Worm (Caenorhabditis elegans) whole organism, L3 larva: ENCODE results near the gene sago-1.
A peak's percentile ranks its signal among the peaks of the same experiment; 100 is the strongest.

Experiments
- R02D3.7 ChIP-seq: fragments of 150-350 bp; optimal IDR thresholded peaks from 2 replicates; lab custom pipeline; 2014; ENCODE audit warnings: missing biosample characterization, missing genetic modification characterization
- ZK546.5 ChIP-seq: sonication (generic microtip); optimal IDR thresholded peaks from 2 replicates; lab custom pipeline; 2017; ENCODE audit warnings: missing biosample characterization, missing genetic modification characterization
- aly-2 ChIP-seq: fragments of 150-350 bp; optimal IDR thresholded peaks from 2 replicates; lab custom pipeline; 2014; ENCODE audit warnings: missing biosample characterization, missing genetic modification characterization
- ama-1 ChIP-seq: fragments of 150-350 bp; optimal IDR thresholded peaks from 2 replicates; lab custom pipeline; 2018
- ceh-16 ChIP-seq: sonication (generic microtip); optimal IDR thresholded peaks from 2 replicates; lab custom pipeline; 2017; ENCODE audit warnings: missing biosample characterization, missing genetic modification characterization
- ceh-28 ChIP-seq: fragments of 150-350 bp; optimal IDR thresholded peaks from 2 replicates; lab custom pipeline; 2014; ENCODE audit warnings: missing biosample characterization, missing genetic modification reagents, missing genetic modification characterization
- ceh-82 ChIP-seq: fragments of 150-350 bp; optimal IDR thresholded peaks from 2 replicates; lab custom pipeline; 2014; ENCODE audit warnings: missing biosample characterization, missing genetic modification characterization
- ceh-9 ChIP-seq: sonication (generic microtip); optimal IDR thresholded peaks from 2 replicates; lab custom pipeline; 2018; ENCODE audit warnings: missing biosample characterization, missing genetic modification characterization
- daf-12 ChIP-seq: fragments of 150-350 bp; optimal IDR thresholded peaks from 2 replicates; lab custom pipeline; 2014; ENCODE audit warnings: missing biosample characterization, missing genetic modification reagents, missing genetic modification characterization
- egl-27 ChIP-seq: sonication (generic microtip); optimal IDR thresholded peaks from 4 replicates; lab custom pipeline; 2017; ENCODE audit warnings: missing biosample characterization, missing genetic modification reagents, missing genetic modification characterization
- egl-5 ChIP-seq: fragments of 150-350 bp; optimal IDR thresholded peaks from 2 replicates; lab custom pipeline; 2017; ENCODE audit warnings: missing biosample characterization, missing genetic modification reagents, missing genetic modification characterization, inconsistent platforms
- elt-1 ChIP-seq: fragments of 150-350 bp; optimal IDR thresholded peaks from 2 replicates; lab custom pipeline; 2014; ENCODE audit warnings: missing biosample characterization, missing genetic modification characterization
- elt-2 ChIP-seq: sonication (generic microtip); optimal IDR thresholded peaks from 2 replicates; lab custom pipeline; 2016; ENCODE audit warnings: missing genetic modification reagents, mild to moderate bottlenecking, missing genetic modification characterization, missing compliant biosample characterization
- elt-3 ChIP-seq, 3 experiments: fragments of 150-350 bp in 1 of 3; sonication (generic microtip) in 2 of 3; optimal IDR thresholded peaks; 2 replicates in 2 of 3; 4 replicates in 1 of 3; lab custom pipeline; 2014 to 2017; ENCODE audit warnings: missing biosample characterization in 3 of 3, missing genetic modification characterization in 3 of 3
- eor-1 ChIP-seq, 2 experiments: fragments of 150-350 bp; optimal IDR thresholded peaks; 2 replicates each; lab custom pipeline; 2014 to 2018; ENCODE audit warnings: missing biosample characterization in 2 of 2, missing genetic modification characterization in 2 of 2
- fkh-10 ChIP-seq: sonication (generic microtip); optimal IDR thresholded peaks from 2 replicates; lab custom pipeline; 2017; ENCODE audit warnings: missing biosample characterization, missing genetic modification reagents, missing genetic modification characterization
- fkh-2 ChIP-seq: fragments of 150-350 bp; optimal IDR thresholded peaks from 2 replicates; lab custom pipeline; 2014; ENCODE audit warnings: missing biosample characterization, missing genetic modification reagents, missing genetic modification characterization
- fos-1 ChIP-seq: fragments of 150-350 bp; optimal IDR thresholded peaks from 2 replicates; lab custom pipeline; 2014; ENCODE audit warnings: missing biosample characterization, missing genetic modification characterization
- hmg-11 ChIP-seq: sonication (generic microtip); optimal IDR thresholded peaks from 2 replicates; lab custom pipeline; 2016; ENCODE audit warnings: missing genetic modification characterization, missing compliant biosample characterization
- jun-1 ChIP-seq: fragments of 150-350 bp; optimal IDR thresholded peaks from 2 replicates; lab custom pipeline; 2014; ENCODE audit warnings: missing biosample characterization, missing genetic modification reagents, missing genetic modification characterization
- lin-15B ChIP-seq: fragments of 150-350 bp; optimal IDR thresholded peaks from 2 replicates; lab custom pipeline; 2014; ENCODE audit warnings: missing biosample characterization, missing genetic modification characterization
- lin-39 ChIP-seq: fragments of 150-350 bp; optimal IDR thresholded peaks from 2 replicates; lab custom pipeline; 2018; ENCODE audit warnings: missing biosample characterization, missing genetic modification reagents, missing genetic modification characterization
- lsy-12 ChIP-seq: sonication (generic microtip); optimal IDR thresholded peaks from 2 replicates; lab custom pipeline; 2016; ENCODE audit warnings: mild to moderate bottlenecking, missing genetic modification characterization, missing compliant biosample characterization
- mdl-1 ChIP-seq: fragments of 150-350 bp; optimal IDR thresholded peaks from 2 replicates; lab custom pipeline; 2014; ENCODE audit warnings: missing biosample characterization, missing genetic modification characterization
- mml-1 ChIP-seq: fragments of 150-350 bp; sonication (generic microtip); optimal IDR thresholded peaks from 3 replicates; lab custom pipeline; 2014; ENCODE audit warnings: missing biosample characterization, missing genetic modification characterization
- nfya-1 ChIP-seq: sonication (generic microtip); optimal IDR thresholded peaks from 2 replicates; lab custom pipeline; 2017; ENCODE audit warnings: missing genetic modification characterization, mild to moderate bottlenecking, missing compliant biosample characterization, antibody characterized with exemption, moderate library complexity; ENCODE audit not compliant: insufficient read depth
- nhr-11 ChIP-seq: fragments of 150-350 bp; optimal IDR thresholded peaks from 2 replicates; lab custom pipeline; 2014; ENCODE audit warnings: missing biosample characterization, missing genetic modification characterization
- nhr-12 ChIP-seq: fragments of 150-350 bp; optimal IDR thresholded peaks from 2 replicates; lab custom pipeline; 2014; ENCODE audit warnings: missing biosample characterization, missing genetic modification characterization
- nhr-23 ChIP-seq: fragments of 150-350 bp; optimal IDR thresholded peaks from 2 replicates; lab custom pipeline; 2014; ENCODE audit warnings: missing biosample characterization, missing genetic modification reagents, missing genetic modification characterization
- nhr-237 ChIP-seq: fragments of 150-350 bp; optimal IDR thresholded peaks from 2 replicates; lab custom pipeline; 2014; ENCODE audit warnings: missing biosample characterization, missing genetic modification characterization
- nhr-25 ChIP-seq: sonication (generic microtip); optimal IDR thresholded peaks from 2 replicates; lab custom pipeline; 2017; ENCODE audit warnings: missing biosample characterization, missing genetic modification characterization
- nhr-28 ChIP-seq: fragments of 150-350 bp; optimal IDR thresholded peaks from 2 replicates; lab custom pipeline; 2014; ENCODE audit warnings: missing biosample characterization, missing genetic modification characterization
- nhr-43 ChIP-seq: sonication (generic microtip); optimal IDR thresholded peaks from 2 replicates; lab custom pipeline; 2016; ENCODE audit warnings: mild to moderate bottlenecking, missing genetic modification characterization, missing compliant biosample characterization; ENCODE audit not compliant: poor library complexity, severe bottlenecking
- nhr-67 ChIP-seq: fragments of 150-350 bp; optimal IDR thresholded peaks from 2 replicates; lab custom pipeline; 2014; ENCODE audit warnings: missing biosample characterization, missing genetic modification characterization
- nhr-76 ChIP-seq: fragments of 150-350 bp; sonication (generic microtip); optimal IDR thresholded peaks from 5 replicates; lab custom pipeline; 2014; ENCODE audit warnings: missing biosample characterization, missing genetic modification characterization
- nhr-77 ChIP-seq: fragments of 150-350 bp; optimal IDR thresholded peaks from 2 replicates; lab custom pipeline; 2014; ENCODE audit warnings: missing biosample characterization, missing genetic modification characterization
- pha-4 ChIP-seq: fragments of 150-350 bp; optimal IDR thresholded peaks from 2 replicates; lab custom pipeline; 2014; ENCODE audit warnings: missing biosample characterization, missing genetic modification reagents, missing genetic modification characterization
- pqm-1 ChIP-seq: fragments of 150-350 bp; optimal IDR thresholded peaks from 2 replicates; lab custom pipeline; 2017; ENCODE audit warnings: missing biosample characterization, missing genetic modification characterization, inconsistent platforms
- sea-2 ChIP-seq: fragments of 150-350 bp; sonication (generic microtip); optimal IDR thresholded peaks from 4 replicates; lab custom pipeline; 2014; ENCODE audit warnings: missing biosample characterization, missing genetic modification reagents, missing genetic modification characterization
- skn-1 ChIP-seq: fragments of 150-350 bp; optimal IDR thresholded peaks from 2 replicates; lab custom pipeline; 2014; ENCODE audit warnings: missing biosample characterization, missing genetic modification characterization
- snpc-4 ChIP-seq: fragments of 150-350 bp; optimal IDR thresholded peaks from 2 replicates; lab custom pipeline; 2014; ENCODE audit warnings: missing biosample characterization, missing genetic modification characterization
- tbx-2 ChIP-seq: sonication (generic microtip); optimal IDR thresholded peaks from 2 replicates; lab custom pipeline; 2016; ENCODE audit warnings: mild to moderate bottlenecking, missing genetic modification characterization, missing compliant biosample characterization
- unc-39 ChIP-seq: sonication (generic microtip); optimal IDR thresholded peaks from 4 replicates; lab custom pipeline; 2017; ENCODE audit warnings: missing biosample characterization, missing genetic modification characterization
- unc-62 ChIP-seq: fragments of 150-350 bp; sonication (generic microtip); optimal IDR thresholded peaks from 4 replicates; lab custom pipeline; 2014; ENCODE audit warnings: missing biosample characterization, missing genetic modification reagents, missing genetic modification characterization
- zag-1 ChIP-seq: fragments of 150-350 bp; optimal IDR thresholded peaks from 2 replicates; lab custom pipeline; 2014; ENCODE audit warnings: missing biosample characterization, missing genetic modification characterization
- ztf-11 ChIP-seq: fragments of 150-350 bp; optimal IDR thresholded peaks from 2 replicates; lab custom pipeline; 2014; ENCODE audit warnings: missing biosample characterization, missing genetic modification characterization
- ztf-4 ChIP-seq: fragments of 150-350 bp; optimal IDR thresholded peaks from 2 replicates; lab custom pipeline; 2014; ENCODE audit warnings: missing biosample characterization, missing genetic modification characterization

sago-1 gene

ce11 chrV:6275209-6275608, 28.4 kb upstream of the sago-1 start:
- peak; percentile 97 for TF ChIP-seq elt-2
- TF ChIP-seq ceh-82 (tag; lab: Kevin White, UChicago), result no peak
- TF ChIP-seq elt-3 (tag; optimal IDR thresholded peaks at IDR 0.05; lab: Kevin White, UChicago), result peak in 1 of 3 experiments; percentile 69
- no peak for TF ChIP-seq daf-12 (tag; lab: Kevin White, UChicago)
- TF ChIP-seq pqm-1 (tag; lab: Kevin White, UChicago), result peak; percentile 96
- TF ChIP-seq nhr-237 (tag; lab: Kevin White, UChicago), result no peak
- TF ChIP-seq R02D3.7 (tag; lab: Kevin White, UChicago), result no peak
- TF ChIP-seq skn-1, result no peak
- no peak for TF ChIP-seq ztf-4
- no peak for TF ChIP-seq sea-2 (GFP tag; lab: Kevin White, UChicago)
- no peak for TF ChIP-seq fkh-2 (tag; lab: Kevin White, UChicago)
- TF ChIP-seq aly-2 (tag; lab: Kevin White, UChicago), result no peak
- peak; percentile 76 for TF ChIP-seq nhr-23 (tag; lab: Kevin White, UChicago)
- TF ChIP-seq tbx-2, result peak; percentile 12
- TF ChIP-seq nhr-43, result peak; percentile 83
- no peak for TF ChIP-seq ceh-9 (tag; lab: Kevin White, UChicago)
- no peak for TF ChIP-seq ceh-28 (tag; lab: Kevin White, UChicago)
- no peak for TF ChIP-seq elt-1
- TF ChIP-seq fkh-10, result no peak
- TF ChIP-seq eor-1 (tag; optimal IDR thresholded peaks at IDR 0.05; lab: Kevin White, UChicago), result no peak
- TF ChIP-seq lin-39 (tag; lab: Kevin White, UChicago), result no peak
- no peak for TF ChIP-seq nhr-28
- TF ChIP-seq lsy-12 (tag; lab: Kevin White, UChicago), result no peak
- TF ChIP-seq lin-15B, result no peak
- TF ChIP-seq nfya-1 (tag; lab: Kevin White, UChicago), result no peak
- no peak for TF ChIP-seq unc-62 (GFP tag; lab: Kevin White, UChicago)
- no peak for TF ChIP-seq snpc-4 (tag; lab: Kevin White, UChicago)
- TF ChIP-seq mdl-1 (tag; lab: Kevin White, UChicago), result no peak
- no peak for TF ChIP-seq nhr-76 (tag; lab: Kevin White, UChicago)
- TF ChIP-seq egl-5 (tag; lab: Kevin White, UChicago), result no peak
- TF ChIP-seq nhr-12 (tag; lab: Kevin White, UChicago), result no peak
- no peak for TF ChIP-seq nhr-11
- TF ChIP-seq ama-1 (lab: Kevin White, UChicago), result no peak
- no peak for TF ChIP-seq hmg-11 (tag; lab: Kevin White, UChicago)
- TF ChIP-seq fos-1 (tag; lab: Kevin White, UChicago), result no peak
- no peak for TF ChIP-seq nhr-67 (tag; lab: Kevin White, UChicago)
- peak; percentile 44 for TF ChIP-seq nhr-25 (tag; lab: Kevin White, UChicago)
- TF ChIP-seq pha-4, result peak; percentile 60
- TF ChIP-seq jun-1 (tag; lab: Kevin White, UChicago), result peak; percentile 88
- TF ChIP-seq ZK546.5, result no peak
- no peak for TF ChIP-seq ztf-11 (tag; lab: Kevin White, UChicago)
- TF ChIP-seq unc-39, result no peak
- TF ChIP-seq mml-1 (tag; lab: Kevin White, UChicago), result no peak
- TF ChIP-seq nhr-77 (tag; lab: Kevin White, UChicago), result no peak
- peak; percentile 34 for TF ChIP-seq egl-27 (tag; lab: Kevin White, UChicago)
- no peak for TF ChIP-seq zag-1 (tag; lab: Kevin White, UChicago)
- TF ChIP-seq ceh-16 (tag; lab: Kevin White, UChicago), result no peak

ce11 chrV:6276205-6276604, 27.4 kb upstream of the sago-1 start, which contains the start of gene F31F7.1:
TSS of gene F31F7.1 (plus strand) at chrV:6276439.
- TF ChIP-seq snpc-4 (tag; lab: Kevin White, UChicago), result no peak
- TF ChIP-seq lsy-12 (tag; lab: Kevin White, UChicago), result peak; percentile 32
- TF ChIP-seq nhr-76 (tag; lab: Kevin White, UChicago), result no peak
- TF ChIP-seq nhr-11, result no peak
- TF ChIP-seq jun-1 (tag; lab: Kevin White, UChicago), result peak; percentile 80
- TF ChIP-seq hmg-11 (tag; lab: Kevin White, UChicago), result no peak
- TF ChIP-seq tbx-2, result no peak
- TF ChIP-seq unc-62 (GFP tag; lab: Kevin White, UChicago), result no peak
- no peak for TF ChIP-seq R02D3.7 (tag; lab: Kevin White, UChicago)
- TF ChIP-seq egl-27 (tag; lab: Kevin White, UChicago), result peak; percentile 37
- TF ChIP-seq nhr-67 (tag; lab: Kevin White, UChicago), result no peak
- TF ChIP-seq mdl-1 (tag; lab: Kevin White, UChicago), result no peak
- TF ChIP-seq nhr-77 (tag; lab: Kevin White, UChicago), result no peak
- TF ChIP-seq fkh-10, result no peak
- TF ChIP-seq lin-15B, result no peak
- TF ChIP-seq nfya-1 (tag; lab: Kevin White, UChicago), result peak; percentile 16
- TF ChIP-seq fos-1 (tag; lab: Kevin White, UChicago), result no peak
- TF ChIP-seq ama-1 (lab: Kevin White, UChicago), result peak; percentile 86
- TF ChIP-seq elt-1, result no peak
- no peak for TF ChIP-seq nhr-28
- peak in 1 of 3 experiments; percentile 75 for TF ChIP-seq elt-3 (tag; optimal IDR thresholded peaks at IDR 0.05; lab: Kevin White, UChicago)
- TF ChIP-seq ceh-16 (tag; lab: Kevin White, UChicago), result no peak
- peak; percentile 84 for TF ChIP-seq nhr-43
- TF ChIP-seq skn-1, result no peak
- TF ChIP-seq ZK546.5, result no peak
- no peak for TF ChIP-seq sea-2 (GFP tag; lab: Kevin White, UChicago)
- TF ChIP-seq elt-2, result peak; percentile 99
- no peak for TF ChIP-seq egl-5 (tag; lab: Kevin White, UChicago)
- TF ChIP-seq nhr-12 (tag; lab: Kevin White, UChicago), result no peak
- TF ChIP-seq nhr-237 (tag; lab: Kevin White, UChicago), result no peak
- TF ChIP-seq daf-12 (tag; lab: Kevin White, UChicago), result no peak
- TF ChIP-seq pha-4, result peak; percentile 8
- no peak for TF ChIP-seq ztf-11 (tag; lab: Kevin White, UChicago)
- peak; percentile 96 for TF ChIP-seq pqm-1 (tag; lab: Kevin White, UChicago)
- TF ChIP-seq nhr-23 (tag; lab: Kevin White, UChicago), result peak; percentile 27
- TF ChIP-seq ztf-4, result no peak
- TF ChIP-seq lin-39 (tag; lab: Kevin White, UChicago), result no peak
- no peak for TF ChIP-seq zag-1 (tag; lab: Kevin White, UChicago)
